Fruit fly (Drosophila melanogaster) whole organism, wandering third instar larva: ENCODE data around the gene pyd.

Experiments
- Abd-B ChIP-seq: fragments of >200 bp; optimal IDR thresholded peaks from 2 replicates; lab custom pipeline; 2017; ENCODE audit warnings: missing biosample characterization, missing genetic modification characterization
- CG32264 ChIP-seq: fragments of 200-800 bp; sonication (Bioruptor generic); optimal IDR thresholded peaks from 2 replicates; lab custom pipeline; 2016; ENCODE audit warnings: missing biosample characterization, missing genetic modification characterization
- CG9705 ChIP-seq: fragments of 200-800 bp; sonication (Bioruptor generic); optimal IDR thresholded peaks from 2 replicates; lab custom pipeline; 2018; ENCODE audit warnings: missing biosample characterization, mild to moderate bottlenecking, missing genetic modification characterization
- CrebA ChIP-seq: fragments of 200-800 bp; sonication (Bioruptor generic); optimal IDR thresholded peaks from 2 replicates; lab custom pipeline; 2016; ENCODE audit warnings: missing biosample characterization, mild to moderate bottlenecking, missing genetic modification characterization, borderline replicate concordance
- Dfd ChIP-seq: fragments of >200 bp; optimal IDR thresholded peaks from 2 replicates; lab custom pipeline; 2017; ENCODE audit warnings: missing biosample characterization, missing genetic modification characterization
- Dif ChIP-seq: fragments of 200-275, 200-300 bp; sonication (Bioruptor generic); optimal IDR thresholded peaks from 2 replicates; lab custom pipeline; 2018; ENCODE audit warnings: missing biosample characterization, missing genetic modification characterization; ENCODE audit not compliant: partially characterized antibody
- GATAd ChIP-seq: sonication (Bioruptor generic); optimal IDR thresholded peaks from 2 replicates; lab custom pipeline; 2016; ENCODE audit warnings: missing biosample characterization, missing genetic modification characterization
- HLH106 ChIP-seq: fragments of 200-800 bp; optimal IDR thresholded peaks from 3 replicates; lab custom pipeline; 2019; ENCODE audit warnings: missing biosample characterization, mild to moderate bottlenecking, missing genetic modification characterization, moderate library complexity
- Hnf4 ChIP-seq: fragments of 200-800 bp; sonication (Bioruptor generic); optimal IDR thresholded peaks from 2 replicates; lab custom pipeline; 2016; ENCODE audit warnings: missing biosample characterization, mild to moderate bottlenecking, missing genetic modification characterization
- Hr78 ChIP-seq: fragments of >200 bp; optimal IDR thresholded peaks from 2 replicates; lab custom pipeline; 2017; ENCODE audit warnings: missing biosample characterization, missing genetic modification characterization
- Hr83 ChIP-seq: fragments of 200-300 bp; sonication (Bioruptor generic); optimal IDR thresholded peaks from 2 replicates; lab custom pipeline; 2016; ENCODE audit warnings: missing biosample characterization, mild to moderate bottlenecking, missing genetic modification characterization, moderate library complexity; ENCODE audit not compliant: poor library complexity, severe bottlenecking
- Jra ChIP-seq: sonication (Bioruptor generic); optimal IDR thresholded peaks from 2 replicates; lab custom pipeline; 2016; ENCODE audit warnings: missing biosample characterization, missing genetic modification characterization
- Mio ChIP-seq: sonication (Bioruptor generic); optimal IDR thresholded peaks from 2 replicates; lab custom pipeline; 2016; ENCODE audit warnings: missing biosample characterization, missing genetic modification characterization
- Myc ChIP-seq: fragments of >200 bp; optimal IDR thresholded peaks from 2 replicates; lab custom pipeline; 2017
- N ChIP-seq: fragments of >200 bp; optimal IDR thresholded peaks from 2 replicates; lab custom pipeline; 2018; ENCODE audit warnings: missing biosample characterization, missing external identifiers, missing genetic modification characterization
- OdsH ChIP-seq: fragments of 200-800 bp; sonication (Bioruptor generic); optimal IDR thresholded peaks from 2 replicates; lab custom pipeline; 2016; ENCODE audit warnings: missing biosample characterization, mild to moderate bottlenecking, missing genetic modification characterization
- Rel ChIP-seq, 2 experiments: fragments of 200-800 bp; sonication (Bioruptor generic) in 1 of 2; optimal IDR thresholded peaks; 2 replicates in 1 of 2; 3 replicates in 1 of 2; lab custom pipeline; 2016 to 2019; ENCODE audit warnings: mild to moderate bottlenecking in 2 of 2, missing biosample characterization in 2 of 2, missing genetic modification characterization in 2 of 2, moderate library complexity in 1 of 2
- Sp1 ChIP-seq: fragments of 200-800 bp; sonication (Bioruptor generic); optimal IDR thresholded peaks from 3 replicates; lab custom pipeline; 2019; ENCODE audit warnings: missing biosample characterization, mild to moderate bottlenecking, missing genetic modification characterization, moderate library complexity
- Vsx2 ChIP-seq: fragments of 200-300, 225-300 bp; sonication (Bioruptor generic); optimal IDR thresholded peaks from 2 replicates; lab custom pipeline; 2018; ENCODE audit warnings: missing biosample characterization, missing genetic modification characterization; ENCODE audit not compliant: partially characterized antibody
- br ChIP-seq: fragments of 200-800 bp; sonication (Bioruptor generic); optimal IDR thresholded peaks from 2 replicates; lab custom pipeline; 2016; ENCODE audit warnings: missing biosample characterization, missing genetic modification characterization
- brk ChIP-seq: fragments of 200-800 bp; sonication (Bioruptor generic); optimal IDR thresholded peaks from 2 replicates; lab custom pipeline; 2016; ENCODE audit warnings: missing biosample characterization, mild to moderate bottlenecking, missing genetic modification characterization
- dl ChIP-seq, 2 experiments: fragments of 175-275, 200-275 bp in 1 of 2; fragments of 200-275 bp in 1 of 2; sonication (Bioruptor generic); optimal IDR thresholded peaks; lab custom pipeline; 2018; ENCODE audit warnings: mild to moderate bottlenecking in 2 of 2, missing biosample characterization in 2 of 2, missing genetic modification characterization in 2 of 2, moderate library complexity in 2 of 2; ENCODE audit not compliant: partially characterized antibody in 2 of 2, insufficient read depth in 1 of 2
- dmrt93B ChIP-seq: fragments of 200-800 bp; sonication (Bioruptor generic); optimal IDR thresholded peaks from 2 replicates; lab custom pipeline; 2018; ENCODE audit warnings: missing biosample characterization, mild to moderate bottlenecking, missing genetic modification characterization
- dsf ChIP-seq: sonication (Bioruptor generic); optimal IDR thresholded peaks from 2 replicates; lab custom pipeline; 2016; ENCODE audit warnings: missing biosample characterization, missing genetic modification characterization, borderline replicate concordance
- ey ChIP-seq: fragments of 200-800 bp; sonication (Bioruptor generic); optimal IDR thresholded peaks from 2 replicates; lab custom pipeline; 2016; ENCODE audit warnings: missing biosample characterization, missing genetic modification characterization
- foxo ChIP-seq, 2 experiments: fragments of 200-800 bp; sonication (Bioruptor generic); optimal IDR thresholded peaks; 2 replicates in 1 of 2; 3 replicates in 1 of 2; lab custom pipeline; 2016 to 2017; ENCODE audit warnings: missing biosample characterization in 2 of 2, missing genetic modification characterization in 2 of 2
- fru ChIP-seq: fragments of 200-800 bp; sonication (Bioruptor generic); optimal IDR thresholded peaks from 3 replicates; lab custom pipeline; 2016; ENCODE audit warnings: missing biosample characterization, mild to moderate bottlenecking, missing genetic modification characterization
- h ChIP-seq: fragments of 200-800 bp; sonication (Bioruptor generic); optimal IDR thresholded peaks from 3 replicates; lab custom pipeline; 2016; ENCODE audit warnings: missing biosample characterization, mild to moderate bottlenecking, missing genetic modification characterization
- jim ChIP-seq: fragments of 175-275, 200-325 bp; sonication (Bioruptor generic); optimal IDR thresholded peaks from 2 replicates; lab custom pipeline; 2016; ENCODE audit warnings: missing biosample characterization, mild to moderate bottlenecking, missing genetic modification characterization
- lola ChIP-seq: fragments of >200 bp; optimal IDR thresholded peaks from 2 replicates; lab custom pipeline; 2017; ENCODE audit warnings: missing biosample characterization, missing genetic modification characterization
- pan ChIP-seq: fragments of >200 bp; optimal IDR thresholded peaks from 2 replicates; lab custom pipeline; 2017
- psq ChIP-seq: fragments of 200-800 bp; sonication (Bioruptor generic); optimal IDR thresholded peaks from 3 replicates; lab custom pipeline; 2017; ENCODE audit warnings: missing biosample characterization, mild to moderate bottlenecking, missing genetic modification characterization, moderate library complexity
- rgr ChIP-seq: fragments of 200-800 bp; sonication (Bioruptor generic); optimal IDR thresholded peaks from 3 replicates; lab custom pipeline; 2016; ENCODE audit warnings: missing biosample characterization, mild to moderate bottlenecking, missing genetic modification characterization
- sage ChIP-seq: fragments of 200-800 bp; sonication (Bioruptor generic); optimal IDR thresholded peaks from 2 replicates; lab custom pipeline; 2016; ENCODE audit warnings: missing biosample characterization, mild to moderate bottlenecking, missing genetic modification characterization
- sv ChIP-seq: fragments of 200-800 bp; sonication (Bioruptor generic); optimal IDR thresholded peaks from 3 replicates; lab custom pipeline; 2016; ENCODE audit warnings: missing biosample characterization, missing genetic modification characterization
- tai ChIP-seq: sonication (Bioruptor generic); optimal IDR thresholded peaks from 2 replicates; lab custom pipeline; 2016; ENCODE audit warnings: missing biosample characterization, missing genetic modification characterization
- usp ChIP-seq: fragments of >200 bp; optimal IDR thresholded peaks from 2 replicates; lab custom pipeline; 2017; ENCODE audit warnings: missing biosample characterization, missing genetic modification characterization
- woc ChIP-seq: sonication (Bioruptor generic); optimal IDR thresholded peaks from 2 replicates; lab custom pipeline; 2016; ENCODE audit warnings: missing biosample characterization, mild to moderate bottlenecking, missing genetic modification characterization

Gene pyd

dm6 chr3R:8811323-8811936, 120.3 kb downstream of the pyd start:
- TF ChIP-seq psq (GFP tag; lab: Kevin White, UChicago) (peak; percentile 97), lola (GFP tag; lab: Kevin White, UChicago) (no peak), Jra (GFP tag; lab: Kevin White, UChicago) (peak; percentile 95), brk (peak; percentile 97), jim (GFP tag; lab: Kevin White, UChicago) (no peak), sage (peak; percentile 97), Myc (lab: Kevin White, UChicago) (no peak), Hr78 (GFP tag; lab: Kevin White, UChicago) (no peak), dl (GFP tag; optimal IDR thresholded peaks at IDR 0.05; lab: Kevin White, UChicago; ENCODE audit: insufficient read depth in 1 of 2, partially characterized antibody in 2 of 2) (peak in 1 of 2 experiments; percentile 17), CrebA (GFP tag; lab: Kevin White, UChicago) (no peak), h (GFP tag; lab: Kevin White, UChicago) (peak; percentile 99), pan (lab: Kevin White, UChicago) (peak; percentile 82), Hr83 (GFP tag; lab: Kevin White, UChicago) (peak; percentile 59), Mio (GFP tag; lab: Kevin White, UChicago) (peak; percentile 88), tai (GFP tag; lab: Kevin White, UChicago) (peak; percentile 95), woc (GFP tag; lab: Kevin White, UChicago) (peak; percentile 99), foxo (GFP tag; optimal IDR thresholded peaks at IDR 0.05; lab: Kevin White, UChicago) (peak; percentile 95 to 99), CG9705 (GFP tag; lab: Kevin White, UChicago) (peak; percentile 89), Hnf4 (peak; percentile 99), fru (GFP tag; lab: Kevin White, UChicago) (peak; percentile 99), Sp1 (GFP tag; lab: Kevin White, UChicago) (peak; percentile 98), br (GFP tag; lab: Kevin White, UChicago) (peak; percentile 99), usp (GFP tag; lab: Kevin White, UChicago) (no peak), GATAd (GFP tag; lab: Kevin White, UChicago) (no peak), dmrt93B (GFP tag; lab: Kevin White, UChicago) (peak; percentile 97), Rel (GFP tag; optimal IDR thresholded peaks at IDR 0.05; lab: Kevin White, UChicago) (peak; percentile 97), Rel (tag; optimal IDR thresholded peaks at IDR 0.05; lab: Kevin White, UChicago) (peak; percentile 91), Vsx2 (GFP tag; lab: Kevin White, UChicago) (no peak), CG32264 (GFP tag; lab: Kevin White, UChicago) (peak; percentile 98), dsf (peak; percentile 86), Dif (peak; percentile 76), Dfd (GFP tag; lab: Kevin White, UChicago) (no peak), ey (GFP tag; lab: Kevin White, UChicago) (peak; percentile 99), Abd-B (no peak), N (GFP tag; lab: Kevin White, UChicago) (no peak), sv (GFP tag; lab: Kevin White, UChicago) (peak; percentile 99), rgr (peak; percentile 99), HLH106 (tag; lab: Kevin White, UChicago) (peak; percentile 98), OdsH (GFP tag; lab: Kevin White, UChicago) (peak; percentile 99)

- TF ChIP-seq brk (peak; percentile 90), CG9705 (GFP tag; lab: Kevin White, UChicago) (no peak), fru (GFP tag; lab: Kevin White, UChicago) (no peak), Hr78 (GFP tag; lab: Kevin White, UChicago) (no peak), dl (GFP tag; optimal IDR thresholded peaks at IDR 0.05; lab: Kevin White, UChicago; ENCODE audit: insufficient read depth in 1 of 2, partially characterized antibody in 2 of 2) (peak in 1 of 2 experiments; percentile 38), psq (GFP tag; lab: Kevin White, UChicago) (peak; percentile 69), tai (GFP tag; lab: Kevin White, UChicago) (no peak), Mio (GFP tag; lab: Kevin White, UChicago) (peak; percentile 25), sage (peak; percentile 73), usp (GFP tag; lab: Kevin White, UChicago) (no peak), Jra (GFP tag; lab: Kevin White, UChicago) (peak; percentile 88), Dif (no peak), dsf (peak; percentile 61), foxo (GFP tag; optimal IDR thresholded peaks at IDR 0.05; lab: Kevin White, UChicago) (peak in 1 of 2 experiments; percentile 68), Sp1 (GFP tag; lab: Kevin White, UChicago) (peak; percentile 65), dmrt93B (GFP tag; lab: Kevin White, UChicago) (no peak), lola (GFP tag; lab: Kevin White, UChicago) (no peak), CG32264 (GFP tag; lab: Kevin White, UChicago) (peak; percentile 49), OdsH (GFP tag; lab: Kevin White, UChicago) (peak; percentile 82), Hr83 (GFP tag; lab: Kevin White, UChicago) (peak; percentile 99), CrebA (GFP tag; lab: Kevin White, UChicago) (no peak), Myc (lab: Kevin White, UChicago) (no peak), woc (GFP tag; lab: Kevin White, UChicago) (no peak), pan (lab: Kevin White, UChicago) (no peak), h (GFP tag; lab: Kevin White, UChicago) (peak; percentile 92), sv (GFP tag; lab: Kevin White, UChicago) (no peak), br (GFP tag; lab: Kevin White, UChicago) (peak; percentile 85), rgr (peak; percentile 89), Abd-B (no peak), Vsx2 (GFP tag; lab: Kevin White, UChicago) (no peak), HLH106 (tag; lab: Kevin White, UChicago) (peak; percentile 32), GATAd (GFP tag; lab: Kevin White, UChicago) (no peak), Rel (GFP tag; optimal IDR thresholded peaks at IDR 0.05; lab: Kevin White, UChicago) (no peak), Rel (tag; optimal IDR thresholded peaks at IDR 0.05; lab: Kevin White, UChicago) (peak; percentile 75), Dfd (GFP tag; lab: Kevin White, UChicago) (no peak), Hnf4 (peak; percentile 92)
Observed at dm6 chr3R:8810397-8811184, 121.1 kb downstream of the pyd start.
